Fruit fly (Drosophila melanogaster) whole organism, embryonic: ENCODE data around the gene Jhbp2.

Experiments
- ATbp ChIP-seq: fragments of 200-800 bp; sonication (Bioruptor generic); optimal IDR thresholded peaks from 2 replicates; lab custom pipeline; 2017; ENCODE audit warnings: missing biosample characterization, mild to moderate bottlenecking, missing genetic modification characterization, missing genetic modification reagents
- Atf-2 ChIP-seq: fragments of 200-800 bp; sonication (Bioruptor generic); optimal IDR thresholded peaks from 2 replicates; lab custom pipeline; 2016; ENCODE audit warnings: missing biosample characterization, missing genetic modification characterization
- CG10147 ChIP-seq: fragments of 200-800 bp; sonication (Bioruptor generic); optimal IDR thresholded peaks from 2 replicates; lab custom pipeline; 2019; ENCODE audit warnings: missing biosample characterization, mild to moderate bottlenecking, missing genetic modification characterization, moderate library complexity
- CG1024 ChIP-seq: fragments of 200-800 bp; sonication (Bioruptor generic); IDR thresholded peaks from 2 replicates; pipeline ENCODE4 v1.3.6; 2022; ENCODE audit warnings: missing biosample characterization, missing genetic modification characterization
- CG10979 ChIP-seq: fragments of 200-800 bp; sonication (Bioruptor generic); optimal IDR thresholded peaks from 2 replicates; lab custom pipeline; 2018; ENCODE audit warnings: missing biosample characterization, mild to moderate bottlenecking, missing genetic modification characterization, moderate library complexity
- CG11504 ChIP-seq: fragments of 200-800 bp; sonication (Bioruptor generic); optimal IDR thresholded peaks from 3 replicates; lab custom pipeline; 2019; ENCODE audit warnings: missing biosample characterization, mild to moderate bottlenecking, missing genetic modification characterization, moderate library complexity
- CG14441 ChIP-seq: fragments of 200-800 bp; sonication (Bioruptor generic); IDR thresholded peaks from 2 replicates; pipeline ENCODE4 v1.3.6; 2022; ENCODE audit warnings: missing biosample characterization, missing genetic modification characterization
- CG17385 ChIP-seq: fragments of 200-800 bp; sonication (Bioruptor generic); optimal IDR thresholded peaks from 3 replicates; lab custom pipeline; 2018; ENCODE audit warnings: missing biosample characterization, mild to moderate bottlenecking, missing genetic modification characterization
- CG1792 ChIP-seq: fragments of 200-800 bp; sonication (Bioruptor generic); optimal IDR thresholded peaks from 2 replicates; lab custom pipeline; 2016; ENCODE audit warnings: missing biosample characterization, missing genetic modification characterization
- CG2875 ChIP-seq: fragments of 200-800 bp; sonication (Bioruptor generic); optimal IDR thresholded peaks from 2 replicates; lab custom pipeline; 2017; ENCODE audit warnings: missing biosample characterization, mild to moderate bottlenecking, missing genetic modification characterization, missing genetic modification reagents
- CG2889 ChIP-seq: fragments of 200-800 bp; sonication (Bioruptor generic); IDR thresholded peaks from 3 replicates; pipeline ENCODE4 v1.3.6; 2022; ENCODE audit warnings: missing biosample characterization, missing genetic modification characterization
- CG30431 ChIP-seq: fragments of 200-800 bp; sonication (Bioruptor generic); optimal IDR thresholded peaks from 2 replicates; lab custom pipeline; 2017; ENCODE audit warnings: missing biosample characterization, missing genetic modification characterization
- CG5245 ChIP-seq: fragments of 200-800 bp; sonication (Bioruptor generic); optimal IDR thresholded peaks from 3 replicates; lab custom pipeline; 2016; ENCODE audit warnings: missing biosample characterization, missing genetic modification characterization
- CG6272 ChIP-seq: fragments of 200-800 bp; sonication (Bioruptor generic); IDR thresholded peaks from 2 replicates; pipeline ENCODE4 v1.3.6; 2022; ENCODE audit warnings: missing biosample characterization, missing genetic modification characterization
- CG6683 ChIP-seq: fragments of 200-800 bp; sonication (Bioruptor generic); optimal IDR thresholded peaks from 2 replicates; lab custom pipeline; 2017; ENCODE audit warnings: missing biosample characterization, mild to moderate bottlenecking, missing genetic modification characterization, missing genetic modification reagents
- CG7928 ChIP-seq: fragments of 200-800 bp; sonication (Bioruptor generic); optimal IDR thresholded peaks from 2 replicates; lab custom pipeline; 2017; ENCODE audit warnings: missing biosample characterization, mild to moderate bottlenecking, missing genetic modification characterization
- CG8359 ChIP-seq: fragments of 200-800 bp; sonication (Bioruptor generic); optimal IDR thresholded peaks from 2 replicates; lab custom pipeline; 2017; ENCODE audit warnings: missing biosample characterization, mild to moderate bottlenecking, missing genetic modification characterization, borderline replicate concordance
- Dad ChIP-seq: fragments of 200-800 bp; sonication (Bioruptor generic); optimal IDR thresholded peaks from 3 replicates; lab custom pipeline; 2016; ENCODE audit warnings: missing biosample characterization, missing genetic modification characterization
- Dbx ChIP-seq: fragments of 200-800 bp; sonication (Bioruptor generic); IDR thresholded peaks from 3 replicates; pipeline ENCODE4 v1.3.6; 2022; ENCODE audit warnings: missing biosample characterization, missing genetic modification characterization
- Deaf1 ChIP-seq: fragments of 200-800 bp; optimal IDR thresholded peaks from 3 replicates; lab custom pipeline; 2019; ENCODE audit warnings: missing biosample characterization, mild to moderate bottlenecking, missing genetic modification characterization, moderate library complexity
- Dfd ChIP-seq, 2 experiments: fragments of >200 bp; optimal IDR thresholded peaks; 2 replicates each; lab custom pipeline; 2017; ENCODE audit warnings: missing biosample characterization in 2 of 2, missing genetic modification characterization in 2 of 2
- ERR ChIP-seq: fragments of 200-800 bp; sonication (Bioruptor generic); optimal IDR thresholded peaks from 2 replicates; lab custom pipeline; 2016; ENCODE audit warnings: missing biosample characterization, missing genetic modification characterization
- Fer1 ChIP-seq: fragments of 200-800 bp; sonication (Bioruptor generic); optimal IDR thresholded peaks from 2 replicates; lab custom pipeline; 2017; ENCODE audit warnings: missing biosample characterization, mild to moderate bottlenecking, missing genetic modification characterization
- NK7.1 ChIP-seq: fragments of 200-800 bp; sonication (Bioruptor generic); optimal IDR thresholded peaks from 3 replicates; lab custom pipeline; 2016; ENCODE audit warnings: missing biosample characterization, missing genetic modification characterization
- Oaz ChIP-seq: fragments of 200-800 bp; sonication (Bioruptor generic); IDR thresholded peaks from 2 replicates; pipeline ENCODE4 v1.3.6; 2022; ENCODE audit warnings: missing biosample characterization, missing genetic modification characterization
- Scr ChIP-seq: fragments of 200-800 bp; sonication (Bioruptor generic); IDR thresholded peaks from 2 replicates; pipeline ENCODE4 v1.3.6; 2022; ENCODE audit warnings: missing biosample characterization, missing genetic modification characterization; ENCODE audit not compliant: partially characterized antibody
- Sox100B ChIP-seq: fragments of 200-800 bp; sonication (Bioruptor generic); optimal IDR thresholded peaks from 3 replicates; lab custom pipeline; 2018; ENCODE audit warnings: missing biosample characterization, mild to moderate bottlenecking, missing genetic modification characterization
- Stat92E ChIP-seq, 3 experiments: fragments of >200 bp in 2 of 3; fragments of 200-800 bp in 1 of 3; sonication (Bioruptor generic) in 1 of 3; optimal IDR thresholded peaks; 2 replicates each; lab custom pipeline; 2017 to 2019; ENCODE audit warnings: missing biosample characterization in 3 of 3, missing genetic modification characterization in 3 of 3, mild to moderate bottlenecking in 1 of 3, moderate library complexity in 1 of 3
- Trl ChIP-seq, 3 experiments: fragments of >200 bp in 2 of 3; fragments of 200-800 bp in 1 of 3; sonication (Bioruptor generic) in 1 of 3; optimal IDR thresholded peaks; 2 replicates in 1 of 3; 3 replicates in 2 of 3; lab custom pipeline; 2016 to 2017; ENCODE audit warnings: missing biosample characterization in 1 of 3, missing genetic modification characterization in 1 of 3
- ac ChIP-seq: fragments of 200-800 bp; sonication (Bioruptor generic); optimal IDR thresholded peaks from 3 replicates; lab custom pipeline; 2017; ENCODE audit warnings: missing biosample characterization, mild to moderate bottlenecking, missing genetic modification characterization
- ara ChIP-seq: fragments of 200-800 bp; sonication (Bioruptor generic); IDR thresholded peaks from 2 replicates; pipeline ENCODE4 v1.3.6; 2022; ENCODE audit warnings: missing biosample characterization, missing genetic modification characterization
- bcd ChIP-seq: fragments of 200-800 bp; sonication (Bioruptor generic); optimal IDR thresholded peaks from 2 replicates; lab custom pipeline; 2017; ENCODE audit warnings: missing biosample characterization, mild to moderate bottlenecking, missing genetic modification characterization
- caup ChIP-seq: fragments of 200-800 bp; sonication (Bioruptor generic); optimal IDR thresholded peaks from 3 replicates; lab custom pipeline; 2017; ENCODE audit warnings: missing biosample characterization, mild to moderate bottlenecking, missing genetic modification characterization, moderate library complexity; ENCODE audit not compliant: severe bottlenecking
- croc ChIP-seq: fragments of 200-800 bp; sonication (Bioruptor generic); conservative IDR thresholded peaks from 3 replicates; pipeline ENCODE4 v1.3.6; 2022; ENCODE audit warnings: missing biosample characterization, missing genetic modification characterization
- da ChIP-seq: fragments of 200-800 bp; sonication (Bioruptor generic); optimal IDR thresholded peaks from 2 replicates; lab custom pipeline; 2016; ENCODE audit warnings: missing biosample characterization, missing genetic modification characterization
- disco-r ChIP-seq: fragments of 200-800 bp; sonication (Bioruptor generic); optimal IDR thresholded peaks from 2 replicates; lab custom pipeline; 2016; ENCODE audit warnings: missing biosample characterization, missing genetic modification characterization
- gro ChIP-seq: fragments of 200-800 bp; sonication (Bioruptor generic); optimal IDR thresholded peaks from 2 replicates; lab custom pipeline; 2016; ENCODE audit warnings: missing biosample characterization, missing genetic modification characterization
- hb ChIP-seq: fragments of 200-800 bp; sonication (Bioruptor generic); IDR thresholded peaks from 3 replicates; pipeline ENCODE4 v1.3.6; 2022; ENCODE audit warnings: missing biosample characterization, missing genetic modification characterization; ENCODE audit not compliant: partially characterized antibody
- jumu ChIP-seq: fragments of 200-800 bp; sonication (Bioruptor generic); optimal IDR thresholded peaks from 3 replicates; lab custom pipeline; 2016; ENCODE audit warnings: missing biosample characterization, missing genetic modification characterization
- lmd ChIP-seq: fragments of 200-800 bp; sonication (Bioruptor generic); IDR thresholded peaks from 2 replicates; pipeline ENCODE4 v1.3.6; 2022; ENCODE audit warnings: missing biosample characterization, missing genetic modification characterization
- otp ChIP-seq: fragments of 200-800 bp; sonication (Bioruptor generic); IDR thresholded peaks from 3 replicates; pipeline ENCODE4, ENCODE4 v1.3.6; 2022; ENCODE audit warnings: missing biosample characterization, missing genetic modification characterization
- peb ChIP-seq: fragments of 200-800 bp; sonication (Bioruptor generic); IDR thresholded peaks from 2 replicates; pipeline ENCODE4 v1.3.6; 2022; ENCODE audit warnings: missing biosample characterization, missing genetic modification characterization
- pzg ChIP-seq: fragments of 200-800 bp; sonication (Bioruptor generic); optimal IDR thresholded peaks from 3 replicates; lab custom pipeline; 2018; ENCODE audit warnings: missing biosample characterization, mild to moderate bottlenecking, missing genetic modification characterization, moderate library complexity
- sc ChIP-seq, 3 experiments: fragments of >200 bp in 2 of 3; fragments of 200-800 bp in 1 of 3; sonication (Bioruptor generic) in 1 of 3; optimal IDR thresholded peaks; 2 replicates in 2 of 3; 3 replicates in 1 of 3; lab custom pipeline; 2017; ENCODE audit warnings: mild to moderate bottlenecking in 1 of 3, missing biosample characterization in 1 of 3, missing genetic modification characterization in 1 of 3, missing genetic modification reagents in 1 of 3
- tll ChIP-seq, 2 experiments: fragments of 200-800 bp in 1 of 2; fragments of >200 bp in 1 of 2; sonication (Bioruptor generic) in 1 of 2; optimal IDR thresholded peaks; 2 replicates each; lab custom pipeline; 2017 to 2019; ENCODE audit warnings: missing biosample characterization in 2 of 2, missing genetic modification characterization in 2 of 2, mild to moderate bottlenecking in 1 of 2, moderate library complexity in 1 of 2
- ttk ChIP-seq: fragments of 200-800 bp; sonication (Bioruptor generic); IDR thresholded peaks from 2 replicates; pipeline ENCODE4 v2.1.2; 2022; ENCODE audit warnings: missing biosample characterization, missing genetic modification characterization
- zen ChIP-seq: fragments of 200-800 bp; sonication (Bioruptor generic); optimal IDR thresholded peaks from 3 replicates; lab custom pipeline; 2018; ENCODE audit warnings: missing biosample characterization, mild to moderate bottlenecking, missing genetic modification characterization, moderate library complexity

Jhbp2 gene

DNA sequence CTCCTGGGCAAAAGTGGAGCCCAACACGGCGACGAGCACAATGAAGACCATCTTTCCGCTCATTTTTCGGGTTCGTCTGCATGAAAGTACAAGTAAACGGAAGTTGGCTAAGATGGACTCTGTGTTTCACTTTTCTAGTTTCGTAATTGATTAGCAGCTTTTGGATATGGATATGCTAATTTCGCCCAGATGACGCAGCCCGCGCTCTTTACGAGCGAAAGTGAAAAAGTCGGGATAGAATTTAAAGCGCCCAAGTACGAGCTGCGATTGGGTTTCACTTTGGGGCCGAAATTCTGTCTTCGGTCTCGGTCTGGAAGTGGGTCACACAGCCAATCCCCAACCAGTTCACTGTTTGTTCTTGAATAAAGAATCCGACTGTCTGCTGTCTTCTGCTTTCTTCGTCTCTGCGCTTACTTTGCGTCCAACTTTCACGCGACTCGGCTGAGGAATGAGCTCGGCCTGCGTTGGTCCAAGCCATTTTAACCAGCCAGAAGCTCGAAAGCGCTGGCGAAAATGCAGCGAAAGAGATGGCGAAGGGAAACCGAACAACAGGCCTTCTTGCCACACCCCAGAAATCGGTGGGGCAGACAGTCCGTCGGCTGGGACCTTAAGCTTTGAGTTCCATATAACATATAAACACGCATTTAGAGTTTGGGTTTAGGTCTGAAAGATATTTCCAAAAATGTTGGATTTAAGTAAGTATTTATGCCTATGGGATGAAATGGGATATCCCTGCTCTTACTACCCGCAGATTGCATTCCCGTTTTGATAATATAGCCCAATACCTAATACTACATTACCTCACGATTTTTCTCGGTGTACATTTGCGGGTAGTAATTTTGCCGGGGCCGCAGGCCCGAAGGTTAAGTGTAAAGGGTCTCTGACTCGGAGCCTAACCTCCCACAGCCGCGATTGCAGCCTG is at the start of gene Jhbp2 (continued):
- TF ChIP-seq croc (GFP tag; lab: Robert Waterston, UW), result no peak
- no peak for TF ChIP-seq ttk
- no peak for TF ChIP-seq caup (GFP tag; lab: Kevin White, UChicago)
- no peak for TF ChIP-seq CG7928
- TF ChIP-seq peb (GFP tag; lab: Robert Waterston, UW), result no peak
- TF ChIP-seq ara (GFP tag; lab: Robert Waterston, UW), result no peak
- TF ChIP-seq hb (GFP tag; lab: Robert Waterston, UW), result no peak
- TF ChIP-seq ATbp (GFP tag; lab: Kevin White, UChicago), result peak; percentile 21
- no peak for TF ChIP-seq zen (tag; lab: Kevin White, UChicago)
- no peak for TF ChIP-seq Sox100B (GFP tag; lab: Kevin White, UChicago)
- no peak for TF ChIP-seq NK7.1 (GFP tag; lab: Kevin White, UChicago)
- no peak for TF ChIP-seq Dad (GFP tag; lab: Kevin White, UChicago)
- TF ChIP-seq tll (GFP tag; optimal IDR thresholded peaks at IDR 0.05; lab: Kevin White, UChicago), result no peak
- TF ChIP-seq lmd (GFP tag; lab: Robert Waterston, UW), result no peak
- TF ChIP-seq Deaf1, result peak; percentile 19
- TF ChIP-seq Dfd (GFP tag; optimal IDR thresholded peaks at IDR 0.05; lab: Kevin White, UChicago), result no peak
- no peak for TF ChIP-seq CG17385 (GFP tag; lab: Kevin White, UChicago)
- TF ChIP-seq Dbx (GFP tag; lab: Robert Waterston, UW), result no peak
- TF ChIP-seq CG1024 (GFP tag; lab: Robert Waterston, UW), result no peak
- TF ChIP-seq disco-r, result no peak
- no peak for TF ChIP-seq CG8359
- TF ChIP-seq CG2875 (GFP tag; lab: Kevin White, UChicago), result no peak
- TF ChIP-seq jumu (GFP tag; lab: Kevin White, UChicago), result no peak
- TF ChIP-seq CG11504 (tag; lab: Kevin White, UChicago), result peak; percentile 10
- TF ChIP-seq pzg (GFP tag; lab: Kevin White, UChicago), result no peak
- no peak for TF ChIP-seq Scr (GFP tag; lab: Robert Waterston, UW)
- no peak for TF ChIP-seq Stat92E (GFP tag; optimal IDR thresholded peaks at IDR 0.05; lab: Kevin White, UChicago)
- TF ChIP-seq CG10979 (tag; lab: Kevin White, UChicago), result no peak
- TF ChIP-seq bcd (GFP tag; lab: Kevin White, UChicago), result no peak
- no peak for TF ChIP-seq CG30431 (GFP tag; lab: Kevin White, UChicago)
- no peak for TF ChIP-seq Fer1 (GFP tag; lab: Kevin White, UChicago)
- no peak for TF ChIP-seq Atf-2 (GFP tag; lab: Kevin White, UChicago)
- no peak for TF ChIP-seq gro (GFP tag; lab: Kevin White, UChicago)
- no peak for TF ChIP-seq da (GFP tag; lab: Kevin White, UChicago)
- TF ChIP-seq otp (GFP tag; lab: Robert Waterston, UW), result no peak
- TF ChIP-seq ac (GFP tag; lab: Kevin White, UChicago), result no peak
- no peak for TF ChIP-seq CG6683 (GFP tag; lab: Kevin White, UChicago)
- no peak for TF ChIP-seq CG14441 (GFP tag; lab: Robert Waterston, UW)
- TF ChIP-seq CG6272 (GFP tag; lab: Robert Waterston, UW), result no peak
- no peak for TF ChIP-seq CG2889
- no peak for TF ChIP-seq CG10147 (GFP tag; lab: Kevin White, UChicago)
- no peak for TF ChIP-seq CG1792 (GFP tag; lab: Kevin White, UChicago)
- TF ChIP-seq Trl (optimal IDR thresholded peaks at IDR 0.05; lab: Kevin White, UChicago), result no peak
- no peak for TF ChIP-seq Trl (GFP tag; optimal IDR thresholded peaks at IDR 0.05; lab: Kevin White, UChicago)
- no peak for TF ChIP-seq ERR (GFP tag; lab: Kevin White, UChicago)
- TF ChIP-seq CG5245 (GFP tag; lab: Kevin White, UChicago), result no peak
- no peak for TF ChIP-seq Oaz
- no peak for TF ChIP-seq sc (optimal IDR thresholded peaks at IDR 0.05; lab: Kevin White, UChicago)
- TF ChIP-seq sc (GFP tag; optimal IDR thresholded peaks at IDR 0.05; lab: Kevin White, UChicago), result no peak
- TF ChIP-seq, all 482 proteins: peak for 11
